Worm (Caenorhabditis elegans) whole organism, late embryonic: ENCODE data around the gene rps-30.

Experiments
- F13H6.1 ChIP-seq: sonication (generic microtip); optimal IDR thresholded peaks from 2 replicates; lab custom pipeline; 2016; ENCODE audit warnings: missing genetic modification characterization, missing compliant biosample characterization
- ahr-1 ChIP-seq: sonication (generic microtip); optimal IDR thresholded peaks from 2 replicates; lab custom pipeline; 2016; ENCODE audit warnings: missing genetic modification characterization, missing compliant biosample characterization
- dmd-4 ChIP-seq: sonication (generic microtip); optimal IDR thresholded peaks from 2 replicates; lab custom pipeline; 2016; ENCODE audit warnings: borderline replicate concordance, missing genetic modification characterization, missing compliant biosample characterization
- ets-4 ChIP-seq: sonication (generic microtip); optimal IDR thresholded peaks from 2 replicates; lab custom pipeline; 2016; ENCODE audit warnings: missing genetic modification characterization, missing compliant biosample characterization
- sox-4 ChIP-seq: sonication (generic microtip); optimal IDR thresholded peaks from 2 replicates; lab custom pipeline; 2017; ENCODE audit warnings: mild to moderate bottlenecking, missing genetic modification characterization, inconsistent platforms, missing compliant biosample characterization

ce11 chrV:7739949-7740348 lies 36.4 kb upstream of the rps-30 start:
- TF ChIP-seq F13H6.1 (tag; lab: Kevin White, UChicago) = no peak
- TF ChIP-seq ahr-1 (tag; lab: Kevin White, UChicago) = no peak
- no peak for TF ChIP-seq sox-4 (tag; lab: Kevin White, UChicago)
- TF ChIP-seq dmd-4 (tag; lab: Kevin White, UChicago) = no peak
- no peak for TF ChIP-seq ets-4
